Worm (Caenorhabditis elegans) whole organism, early embryonic: ENCODE results near the gene C17A2.4.

Source experiments
- aly-1 ChIP-seq: sonication (generic microtip); optimal IDR thresholded peaks from 2 replicates; lab custom pipeline; 2016; ENCODE audit warnings: missing genetic modification characterization, missing compliant biosample characterization
- sea-1 ChIP-seq: fragments of 200-800 bp; sonication (Bioruptor generic); conservative IDR thresholded peaks from 2 replicates; pipeline ENCODE4 v1.3.6; 2022; ENCODE audit warnings: missing genetic modification characterization, missing compliant biosample characterization

DNA sequence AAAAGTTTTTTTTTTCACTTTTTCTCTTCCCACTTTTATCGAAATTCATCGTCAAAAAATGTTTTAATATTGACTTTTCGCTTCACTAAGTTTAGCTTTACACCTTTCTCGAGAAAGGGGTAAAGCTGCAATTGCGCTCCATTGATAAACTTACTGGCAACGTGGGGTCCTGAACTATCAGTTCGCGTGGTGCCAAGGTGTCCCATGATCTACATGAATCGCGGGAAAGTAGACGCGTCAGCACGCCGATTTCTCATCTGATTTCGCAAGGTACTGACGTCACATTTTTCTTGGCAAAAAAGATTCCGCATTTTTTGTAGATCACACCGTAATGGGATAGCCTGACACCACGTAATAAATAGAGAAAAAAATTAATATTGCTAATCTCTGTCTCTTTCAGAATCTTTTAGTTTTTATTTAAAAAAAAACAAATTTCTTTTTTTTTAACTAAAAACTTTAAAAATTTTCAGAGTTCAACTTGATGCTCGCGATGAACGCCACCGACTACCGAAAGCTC is 27.8 kb upstream of the C17A2.4 start, which contains the start of gene lido-15:
- TF ChIP-seq sea-1 (GFP tag; lab: Robert Waterston, UW) (no peak), aly-1 (tag; lab: Kevin White, UChicago) (no peak)
